Worm (Caenorhabditis elegans): Measurements from ENCODE around the gene srw-32.

DNA sequence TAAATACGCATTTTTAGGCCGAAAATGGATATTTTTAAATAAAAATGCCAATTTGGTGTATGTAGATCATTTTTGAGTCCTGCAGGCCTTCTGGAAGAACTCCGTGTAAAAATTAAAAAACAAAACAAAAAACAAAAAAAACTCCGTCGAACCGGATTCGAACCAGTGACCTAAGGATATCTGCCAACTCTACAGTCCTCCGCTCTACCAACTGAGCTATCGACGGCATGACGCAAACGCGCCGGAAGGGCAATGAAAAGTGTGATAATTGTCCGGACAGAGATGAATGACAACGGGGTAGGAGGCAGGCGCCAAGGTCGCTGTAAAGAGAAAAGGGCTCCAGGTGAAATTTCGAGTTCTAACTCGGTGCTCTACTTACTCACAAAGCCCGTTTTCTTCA lies 33.7 kb downstream of the srw-32 start:
- TF ChIP-seq lsy-12 (tag; optimal IDR thresholded peaks at IDR 0.05), result no peak
- no peak for TF ChIP-seq unc-62 (GFP tag; optimal IDR thresholded peaks at IDR 0.05)
- no peak for TF ChIP-seq ceh-82 (tag; optimal IDR thresholded peaks at IDR 0.05)
- no peak for TF ChIP-seq elt-2 (tag; optimal IDR thresholded peaks at IDR 0.05)
- no peak for TF ChIP-seq nhr-11 (tag; optimal IDR thresholded peaks at IDR 0.05)
- no peak for TF ChIP-seq ceh-9 (tag; optimal IDR thresholded peaks at IDR 0.05)
- TF ChIP-seq ama-1 (optimal IDR thresholded peaks at IDR 0.05), result no peak
- no peak for TF ChIP-seq ztf-11 (tag; optimal IDR thresholded peaks at IDR 0.05)
- no peak for TF ChIP-seq lin-15B (tag; optimal IDR thresholded peaks at IDR 0.05)
- TF ChIP-seq nfya-1 (tag; optimal IDR thresholded peaks at IDR 0.05; ENCODE audit: insufficient read depth), result no peak
- no peak for TF ChIP-seq elt-1 (tag; optimal IDR thresholded peaks at IDR 0.05)
- no peak for TF ChIP-seq lin-39 (tag; optimal IDR thresholded peaks at IDR 0.05)
- no peak for TF ChIP-seq mdl-1 (tag; optimal IDR thresholded peaks at IDR 0.05)
- TF ChIP-seq fos-1 (tag; optimal IDR thresholded peaks at IDR 0.05), result no peak
